Worm (Caenorhabditis elegans) whole organism, L4 larva: ENCODE results near the gene arrd-14.

ENCODE experiments used
- fkh-10 ChIP-seq: fragments of 150-350 bp; optimal IDR thresholded peaks from 2 replicates; lab custom pipeline; 2014; ENCODE audit warnings: missing biosample characterization, missing genetic modification reagents, missing genetic modification characterization
- fos-1 ChIP-seq: fragments of 150-350 bp; optimal IDR thresholded peaks from 2 replicates; lab custom pipeline; 2014; ENCODE audit warnings: missing biosample characterization, missing genetic modification characterization
- lin-1 ChIP-seq: fragments of 200-800 bp; sonication (Bioruptor generic); IDR thresholded peaks from 2 replicates; pipeline ENCODE4 v1.3.6; 2022; ENCODE audit warnings: missing genetic modification reagents, missing genetic modification characterization, missing compliant biosample characterization
- lin-38 ChIP-seq: fragments of 200-800 bp; sonication (Bioruptor generic); IDR thresholded peaks from 2 replicates; pipeline ENCODE4 v1.3.6; 2022; ENCODE audit warnings: missing genetic modification reagents, missing genetic modification characterization, missing compliant biosample characterization
- lin-39 ChIP-seq: fragments of 150-350 bp; optimal IDR thresholded peaks from 2 replicates; lab custom pipeline; 2014; ENCODE audit warnings: missing biosample characterization, missing genetic modification reagents, missing genetic modification characterization
- mep-1 ChIP-seq: fragments of 150-350 bp; sonication (generic microtip); optimal IDR thresholded peaks from 3 replicates; lab custom pipeline; 2014; ENCODE audit warnings: missing biosample characterization, missing genetic modification characterization
- nhr-11 ChIP-seq: fragments of 150-350 bp; optimal IDR thresholded peaks from 2 replicates; lab custom pipeline; 2014; ENCODE audit warnings: missing biosample characterization, missing genetic modification characterization
- pha-4 ChIP-seq, 2 experiments: fragments of 150-350 bp in 1 of 2; fragments of 200-800 bp in 1 of 2; sonication (Bioruptor generic) in 1 of 2; IDR thresholded peaks in 1 of 2; optimal IDR thresholded peaks in 1 of 2; 2 replicates each; pipeline versions ENCODE4 v1.3.6 to Lab custom; 2014 to 2022; ENCODE audit warnings: missing genetic modification characterization in 2 of 2, missing genetic modification reagents in 2 of 2, missing biosample characterization in 1 of 2, missing compliant biosample characterization in 1 of 2

DNA sequence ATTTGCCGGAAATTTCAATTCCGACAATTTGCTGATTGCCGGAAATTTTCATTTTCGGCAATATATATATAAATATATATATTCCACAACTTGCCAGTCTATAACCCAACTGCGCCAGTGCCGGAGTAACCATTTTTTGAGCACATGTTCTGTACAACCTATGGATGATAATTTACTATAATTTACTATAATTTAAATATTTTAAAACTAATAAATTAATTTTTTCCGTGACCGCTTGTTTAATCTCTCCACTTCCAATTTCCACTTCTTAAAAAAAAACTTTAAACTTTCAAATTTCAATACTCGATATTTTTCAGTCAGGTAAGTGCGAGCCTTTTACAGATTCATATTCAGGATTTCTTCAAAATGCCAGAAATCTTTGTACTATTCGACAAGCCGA, 13.8 kb downstream of the arrd-14 start, which contains the start of gene arrd-12:
- TF ChIP-seq nhr-11 (tag; lab: Kevin White, UChicago) (no peak), fkh-10 (GFP tag; lab: Kevin White, UChicago) (no peak), lin-1 (GFP tag; lab: Robert Waterston, UW) (no peak), lin-38 (GFP tag; lab: Robert Waterston, UW) (no peak), fos-1 (tag; lab: Kevin White, UChicago) (no peak), lin-39 (tag; lab: Kevin White, UChicago) (no peak), pha-4 (GFP tag; IDR thresholded peaks at IDR 0.05; lab: Robert Waterston, UW) (no peak), pha-4 (tag; optimal IDR thresholded peaks at IDR 0.05; lab: Kevin White, UChicago) (no peak), mep-1 (tag; lab: Kevin White, UChicago) (no peak)
